Worm (Caenorhabditis elegans): ENCODE measurements around the gene cut-5.

DNA sequence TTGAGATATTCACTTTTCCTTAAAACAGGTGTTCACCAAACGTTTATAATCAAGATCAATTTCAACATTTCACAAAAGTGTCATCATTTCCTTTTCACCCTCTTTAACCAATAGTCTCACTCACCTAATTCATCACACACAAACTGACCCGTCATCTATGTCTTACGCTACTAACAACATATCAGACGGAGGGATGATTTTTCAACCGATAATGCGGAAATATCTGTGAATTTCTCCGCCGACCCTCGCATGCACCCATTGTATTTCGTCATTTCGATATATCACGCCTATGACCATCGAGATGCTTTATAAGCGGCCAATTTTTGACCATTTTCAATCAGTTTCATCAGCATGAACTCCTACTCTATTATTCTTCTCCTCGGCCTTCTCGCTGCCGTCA, 33.8 kb downstream of the cut-5 start, which contains the start of gene fipr-21:
- TF ChIP-seq nhr-237 (tag; optimal IDR thresholded peaks at IDR 0.05) (no peak), hlh-17 (GFP tag; optimal IDR thresholded peaks at IDR 0.05; ENCODE audit: borderline replicate concordance) (no peak), sox-4 (tag; optimal IDR thresholded peaks at IDR 0.05) (no peak), fkh-10 (GFP tag; optimal IDR thresholded peaks at IDR 0.05) (no peak), unc-62 (GFP tag; optimal IDR thresholded peaks at IDR 0.05) (no peak), nhr-77 (tag; optimal IDR thresholded peaks at IDR 0.05) (no peak)
